Worm (Caenorhabditis elegans) whole organism, late embryonic: ENCODE measurements around the gene mtre-1.
A peak's percentile ranks its signal among the peaks of the same experiment; 100 is the strongest.

Experiments used
- F13H6.1 ChIP-seq: sonication (generic microtip); optimal IDR thresholded peaks from 2 replicates; lab custom pipeline; 2016; ENCODE audit warnings: missing genetic modification characterization, missing compliant biosample characterization
- K02D7.2 ChIP-seq: sonication (generic microtip); optimal IDR thresholded peaks from 2 replicates; lab custom pipeline; 2017; ENCODE audit warnings: mild to moderate bottlenecking, missing genetic modification characterization, missing compliant biosample characterization
- T23F11.4 ChIP-seq: fragments of 200-800 bp; sonication (Bioruptor generic); optimal IDR thresholded peaks from 2 replicates; lab custom pipeline; 2018; ENCODE audit warnings: mild to moderate bottlenecking, missing genetic modification characterization, missing compliant biosample characterization
- ahr-1 ChIP-seq: sonication (generic microtip); optimal IDR thresholded peaks from 2 replicates; lab custom pipeline; 2016; ENCODE audit warnings: missing genetic modification characterization, missing compliant biosample characterization
- ama-1 ChIP-seq: fragments of 150-350 bp; optimal IDR thresholded peaks from 2 replicates; lab custom pipeline; 2014
- ceh-14 ChIP-seq: sonication (generic microtip); optimal IDR thresholded peaks from 2 replicates; lab custom pipeline; 2016; ENCODE audit warnings: missing genotype, missing genetic modification characterization, missing compliant biosample characterization
- ceh-18 ChIP-seq: sonication (generic microtip); optimal IDR thresholded peaks from 2 replicates; lab custom pipeline; 2016; ENCODE audit warnings: missing genetic modification characterization, missing compliant biosample characterization
- ceh-19 ChIP-seq: fragments of 200-800 bp; sonication (Bioruptor generic); optimal IDR thresholded peaks from 2 replicates; lab custom pipeline; 2018; ENCODE audit warnings: mild to moderate bottlenecking, missing genetic modification characterization, missing compliant biosample characterization
- ceh-2 ChIP-seq: sonication (generic microtip); optimal IDR thresholded peaks from 2 replicates; lab custom pipeline; 2016; ENCODE audit warnings: missing genotype, missing genetic modification characterization, missing compliant biosample characterization
- ceh-22 ChIP-seq: sonication (generic microtip); optimal IDR thresholded peaks from 2 replicates; lab custom pipeline; 2017; ENCODE audit warnings: missing biosample characterization, missing genetic modification characterization
- ceh-30 ChIP-seq: fragments of 150-350 bp; optimal IDR thresholded peaks from 2 replicates; lab custom pipeline; 2014; ENCODE audit warnings: missing biosample characterization, missing genetic modification characterization
- ceh-48 ChIP-seq: sonication (generic microtip); optimal IDR thresholded peaks from 2 replicates; lab custom pipeline; 2016; ENCODE audit warnings: missing genetic modification characterization, inconsistent platforms, missing compliant biosample characterization
- ceh-9 ChIP-seq: sonication (generic microtip); optimal IDR thresholded peaks from 2 replicates; lab custom pipeline; 2016; ENCODE audit warnings: mild to moderate bottlenecking, missing genetic modification characterization, inconsistent platforms, missing compliant biosample characterization
- dmd-4 ChIP-seq: sonication (generic microtip); optimal IDR thresholded peaks from 2 replicates; lab custom pipeline; 2016; ENCODE audit warnings: borderline replicate concordance, missing genetic modification characterization, missing compliant biosample characterization
- dve-1 ChIP-seq: sonication (generic microtip); optimal IDR thresholded peaks from 2 replicates; lab custom pipeline; 2017; ENCODE audit warnings: antibody characterized with exemption, mild to moderate bottlenecking, missing genetic modification characterization, missing compliant biosample characterization
- ets-4 ChIP-seq: sonication (generic microtip); optimal IDR thresholded peaks from 2 replicates; lab custom pipeline; 2016; ENCODE audit warnings: missing genetic modification characterization, missing compliant biosample characterization
- eyg-1 ChIP-seq: sonication (generic microtip); optimal IDR thresholded peaks from 2 replicates; lab custom pipeline; 2016; ENCODE audit warnings: missing genotype, missing genetic modification characterization, missing compliant biosample characterization
- fkh-10 ChIP-seq: fragments of 150-350 bp; optimal IDR thresholded peaks from 2 replicates; lab custom pipeline; 2014; ENCODE audit warnings: missing biosample characterization, missing genetic modification reagents, missing genetic modification characterization
- fkh-6 ChIP-seq: sonication (generic microtip); optimal IDR thresholded peaks from 2 replicates; lab custom pipeline; 2016; ENCODE audit warnings: missing genetic modification characterization, missing compliant biosample characterization
- hlh-13 ChIP-seq: fragments of 200-800 bp; sonication (Bioruptor generic); optimal IDR thresholded peaks from 2 replicates; lab custom pipeline; 2018; ENCODE audit warnings: mild to moderate bottlenecking, missing genetic modification characterization, missing compliant biosample characterization
- hlh-15 ChIP-seq: sonication (generic microtip); optimal IDR thresholded peaks from 2 replicates; lab custom pipeline; 2016; ENCODE audit warnings: missing genetic modification characterization, missing compliant biosample characterization
- hlh-8 ChIP-seq: sonication (generic microtip); optimal IDR thresholded peaks from 2 replicates; lab custom pipeline; 2016; ENCODE audit warnings: missing genotype, missing genetic modification characterization, missing compliant biosample characterization
- madf-2 ChIP-seq: sonication (generic microtip); optimal IDR thresholded peaks from 2 replicates; lab custom pipeline; 2017; ENCODE audit warnings: missing genetic modification characterization, missing compliant biosample characterization
- nfya-1 ChIP-seq: sonication (generic microtip); optimal IDR thresholded peaks from 2 replicates; lab custom pipeline; 2017; ENCODE audit warnings: missing genetic modification characterization, mild to moderate bottlenecking, missing compliant biosample characterization, antibody characterized with exemption, moderate library complexity
- nhr-11 ChIP-seq: fragments of 150-350 bp; optimal IDR thresholded peaks from 2 replicates; lab custom pipeline; 2014; ENCODE audit warnings: missing biosample characterization, missing genetic modification characterization
- nhr-232 ChIP-seq: sonication (generic microtip); optimal IDR thresholded peaks from 2 replicates; lab custom pipeline; 2016; ENCODE audit warnings: missing genetic modification characterization, missing compliant biosample characterization
- npax-4 ChIP-seq: sonication (generic microtip); optimal IDR thresholded peaks from 2 replicates; lab custom pipeline; 2016; ENCODE audit warnings: missing genetic modification characterization, missing compliant biosample characterization
- odd-2 ChIP-seq: sonication (generic microtip); optimal IDR thresholded peaks from 2 replicates; lab custom pipeline; 2017; ENCODE audit warnings: antibody characterized with exemption, mild to moderate bottlenecking, missing genetic modification characterization, missing compliant biosample characterization
- pag-3 ChIP-seq: sonication (generic microtip); optimal IDR thresholded peaks from 2 replicates; lab custom pipeline; 2016; ENCODE audit warnings: missing compliant biosample characterization, missing genetic modification characterization, borderline replicate concordance
- pat-9 ChIP-seq: fragments of 200-800 bp; sonication (Bioruptor generic); optimal IDR thresholded peaks from 2 replicates; lab custom pipeline; 2018; ENCODE audit warnings: mild to moderate bottlenecking, missing genetic modification characterization, moderate library complexity, missing compliant biosample characterization
- pax-1 ChIP-seq: fragments of 150-350 bp; optimal IDR thresholded peaks from 2 replicates; lab custom pipeline; 2014; ENCODE audit warnings: missing biosample characterization, missing genetic modification characterization
- pha-2 ChIP-seq: sonication (generic microtip); optimal IDR thresholded peaks from 2 replicates; lab custom pipeline; 2017; ENCODE audit warnings: mild to moderate bottlenecking, missing genetic modification characterization, missing compliant biosample characterization
- pha-4 ChIP-seq: fragments of 150-350 bp; optimal IDR thresholded peaks from 2 replicates; lab custom pipeline; 2018; ENCODE audit warnings: missing biosample characterization, missing genetic modification reagents, missing genetic modification characterization
- pros-1 ChIP-seq: fragments of 150-350 bp; optimal IDR thresholded peaks from 2 replicates; lab custom pipeline; 2014; ENCODE audit warnings: missing biosample characterization, missing genetic modification reagents, missing genetic modification characterization
- ref-2 ChIP-seq: sonication (generic microtip); optimal IDR thresholded peaks from 2 replicates; lab custom pipeline; 2016; ENCODE audit warnings: missing genetic modification characterization, missing compliant biosample characterization
- sdc-2 ChIP-seq: sonication (generic microtip); optimal IDR thresholded peaks from 2 replicates; lab custom pipeline; 2016; ENCODE audit warnings: missing genotype, missing genetic modification characterization, missing compliant biosample characterization
- tbx-7 ChIP-seq: sonication (generic microtip); optimal IDR thresholded peaks from 2 replicates; lab custom pipeline; 2016; ENCODE audit warnings: missing genotype, missing genetic modification characterization, missing compliant biosample characterization
- ttx-3 ChIP-seq: sonication (generic microtip); optimal IDR thresholded peaks from 2 replicates; lab custom pipeline; 2016; ENCODE audit warnings: missing genetic modification reagents, missing genetic modification characterization, missing compliant biosample characterization
- unc-3 ChIP-seq, 2 experiments: fragments of 200-800 bp in 1 of 2; sonication (Bioruptor generic) in 1 of 2; sonication (generic microtip) in 1 of 2; conservative IDR thresholded peaks in 1 of 2; optimal IDR thresholded peaks in 1 of 2; 2 replicates each; pipeline versions ENCODE4 v1.3.6 to Lab custom; 2016 to 2022; ENCODE audit warnings: missing compliant biosample characterization in 2 of 2, missing genetic modification characterization in 2 of 2, missing genetic modification reagents in 1 of 2
- unc-42 ChIP-seq: sonication (generic microtip); optimal IDR thresholded peaks from 2 replicates; lab custom pipeline; 2016; ENCODE audit warnings: missing genotype, missing genetic modification characterization, missing compliant biosample characterization
- unc-55 ChIP-seq: sonication (generic microtip); optimal IDR thresholded peaks from 2 replicates; lab custom pipeline; 2017; ENCODE audit warnings: missing biosample characterization, missing genetic modification reagents, missing genetic modification characterization
- zip-5 ChIP-seq: sonication (generic microtip); optimal IDR thresholded peaks from 2 replicates; lab custom pipeline; 2016; ENCODE audit warnings: missing genetic modification characterization, missing compliant biosample characterization
- ztf-16 ChIP-seq: sonication (generic microtip); optimal IDR thresholded peaks from 2 replicates; lab custom pipeline; 2017; ENCODE audit warnings: missing genetic modification characterization, missing compliant biosample characterization

Gene mtre-1

ce11 chrII:8062334-8062791, 12.0 kb upstream of the mtre-1 start, which contains the start of gene ufd-2 (continued):
- TF ChIP-seq pros-1 (tag; lab: Kevin White, UChicago) (peak; percentile 38), unc-55 (GFP tag; lab: Kevin White, UChicago) (peak; percentile 15), unc-42 (tag; lab: Kevin White, UChicago) (peak; percentile 66), dve-1 (tag; lab: Kevin White, UChicago) (peak; percentile 20), ahr-1 (tag; lab: Kevin White, UChicago) (peak; percentile 19), madf-2 (tag; lab: Kevin White, UChicago) (no peak), ceh-14 (peak; percentile 56), odd-2 (tag; lab: Kevin White, UChicago) (no peak), tbx-7 (tag; lab: Kevin White, UChicago) (peak; percentile 51), dmd-4 (no peak), ceh-30 (tag; lab: Kevin White, UChicago) (no peak), pha-4 (no peak), ceh-19 (GFP tag; lab: Kevin White, UChicago) (no peak), F13H6.1 (tag; lab: Kevin White, UChicago) (peak; percentile 68)

ce11 chrII:8059532-8059931, 9.2 kb upstream of the mtre-1 start:
- TF ChIP-seq nhr-232 (tag; lab: Kevin White, UChicago), result no peak
- no peak for TF ChIP-seq npax-4
- no peak for TF ChIP-seq ceh-9 (tag; lab: Kevin White, UChicago)
- TF ChIP-seq ceh-18 (tag; lab: Kevin White, UChicago), result no peak
- TF ChIP-seq pros-1 (tag; lab: Kevin White, UChicago), result no peak
- TF ChIP-seq F13H6.1 (tag; lab: Kevin White, UChicago), result no peak
- no peak for TF ChIP-seq hlh-8
- TF ChIP-seq pax-1 (tag; lab: Kevin White, UChicago), result no peak
- TF ChIP-seq T23F11.4, result no peak
- no peak for TF ChIP-seq eyg-1
- TF ChIP-seq ama-1 (lab: Kevin White, UChicago), result no peak
- TF ChIP-seq unc-42 (tag; lab: Kevin White, UChicago), result no peak
- TF ChIP-seq fkh-6 (tag; lab: Kevin White, UChicago), result no peak
- TF ChIP-seq ceh-2 (tag; lab: Kevin White, UChicago), result no peak
- no peak for TF ChIP-seq pha-2 (tag; lab: Kevin White, UChicago)
- no peak for TF ChIP-seq ztf-16 (tag; lab: Kevin White, UChicago)
- no peak for TF ChIP-seq pha-4
- no peak for TF ChIP-seq K02D7.2
- TF ChIP-seq fkh-10 (GFP tag; lab: Kevin White, UChicago), result no peak
- TF ChIP-seq, all 69 proteins: peak for 0

ce11 chrII:8058769-8059168, 8.4 kb upstream of the mtre-1 start, which contains the start of gene T05H10.8:
Gene T05H10.8 (plus strand): TSS chrII:8059069.
- no peak for TF ChIP-seq zip-5 (tag; lab: Kevin White, UChicago)
- TF ChIP-seq F13H6.1 (tag; lab: Kevin White, UChicago), result no peak
- TF ChIP-seq pax-1 (tag; lab: Kevin White, UChicago), result no peak
- no peak for TF ChIP-seq nfya-1 (tag; lab: Kevin White, UChicago)
- no peak for TF ChIP-seq pag-3
- TF ChIP-seq sdc-2 (tag; lab: Kevin White, UChicago), result no peak
- no peak for TF ChIP-seq fkh-6 (tag; lab: Kevin White, UChicago)
- no peak for TF ChIP-seq T23F11.4
- no peak for TF ChIP-seq ceh-48 (tag; lab: Kevin White, UChicago)
- no peak for TF ChIP-seq npax-4
- no peak for TF ChIP-seq pros-1 (tag; lab: Kevin White, UChicago)
- TF ChIP-seq pat-9 (tag; lab: Kevin White, UChicago), result no peak
- TF ChIP-seq nhr-11 (tag; lab: Kevin White, UChicago), result no peak
- TF ChIP-seq hlh-13, result no peak
- no peak for TF ChIP-seq ceh-2 (tag; lab: Kevin White, UChicago)

- TF ChIP-seq fkh-10 (GFP tag; lab: Kevin White, UChicago) (no peak), ceh-2 (tag; lab: Kevin White, UChicago) (no peak), ceh-22 (no peak), hlh-15 (no peak), ceh-14 (no peak), ceh-30 (tag; lab: Kevin White, UChicago) (no peak), tbx-7 (tag; lab: Kevin White, UChicago) (no peak), ets-4 (no peak), T23F11.4 (no peak), pha-4 (no peak), unc-3 (GFP tag; conservative IDR thresholded peaks at IDR 0.05; lab: Robert Waterston, UW) (no peak), unc-3 (tag; optimal IDR thresholded peaks at IDR 0.05; lab: Kevin White, UChicago) (no peak), ref-2 (tag; lab: Kevin White, UChicago) (no peak), ztf-16 (tag; lab: Kevin White, UChicago) (no peak), ceh-9 (tag; lab: Kevin White, UChicago) (no peak), fkh-6 (tag; lab: Kevin White, UChicago) (no peak), eyg-1 (no peak), ttx-3 (no peak)
- TF ChIP-seq, all 69 proteins: peak for 0
These were observed 7.5 kb upstream of the mtre-1 start for ce11 chrII:8057911-8058310.
